Worm (Caenorhabditis elegans) whole organism, L1 larva: ENCODE data around the gene lap-1.

Experiments used
- C04F5.9 ChIP-seq: sonication (generic microtip); optimal IDR thresholded peaks from 2 replicates; lab custom pipeline; 2016; ENCODE audit warnings: missing genetic modification characterization, missing compliant biosample characterization
- C16A3.4 ChIP-seq: fragments of 150-350 bp; optimal IDR thresholded peaks from 2 replicates; lab custom pipeline; 2014; ENCODE audit warnings: missing biosample characterization, missing genetic modification characterization
- alr-1 ChIP-seq: fragments of 200-800 bp; sonication (Bioruptor generic); optimal IDR thresholded peaks from 2 replicates; lab custom pipeline; 2018; ENCODE audit warnings: borderline replicate concordance, mild to moderate bottlenecking, missing genetic modification characterization, missing compliant biosample characterization
- aly-2 ChIP-seq: fragments of 150-350 bp; optimal IDR thresholded peaks from 2 replicates; lab custom pipeline; 2014; ENCODE audit warnings: missing biosample characterization, missing genetic modification characterization
- ama-1 ChIP-seq: fragments of 150-350 bp; optimal IDR thresholded peaks from 2 replicates; lab custom pipeline; 2014
- blmp-1 ChIP-seq: fragments of 150-350 bp; optimal IDR thresholded peaks from 2 replicates; lab custom pipeline; 2014; ENCODE audit warnings: missing biosample characterization, missing genetic modification characterization
- ceh-82 ChIP-seq, 3 experiments: fragments of 150-350 bp in 1 of 3; sonication (generic microtip) in 2 of 3; optimal IDR thresholded peaks; 2 replicates each; lab custom pipeline; 2014 to 2017; ENCODE audit warnings: missing biosample characterization in 3 of 3, missing genetic modification characterization in 3 of 3
- ceh-88 ChIP-seq: fragments of 200-800 bp; sonication (Bioruptor generic); IDR thresholded peaks from 2 replicates; pipeline ENCODE4 v1.3.6; 2022; ENCODE audit warnings: missing genetic modification characterization, missing compliant biosample characterization
- dpl-1 ChIP-seq, 3 experiments: fragments of 150-350 bp in 2 of 3; sonication (generic microtip) in 1 of 3; optimal IDR thresholded peaks; 2 replicates each; lab custom pipeline; 2014 to 2017; ENCODE audit warnings: missing biosample characterization in 3 of 3, missing genetic modification characterization in 3 of 3, missing genetic modification reagents in 3 of 3
- dsc-1 ChIP-seq: sonication (generic microtip); optimal IDR thresholded peaks from 2 replicates; lab custom pipeline; 2016; ENCODE audit warnings: mild to moderate bottlenecking, missing genetic modification characterization, missing compliant biosample characterization
- efl-1 ChIP-seq, 4 experiments: fragments of 150-350 bp; optimal IDR thresholded peaks in 3 of 4; peaks in 1 of 4; 1 replicate in 1 of 4; 2 replicates in 3 of 4; lab custom pipeline; 2014; ENCODE audit warnings: missing biosample characterization in 2 of 4, missing genetic modification characterization in 2 of 4, missing genetic modification reagents in 2 of 4
- efl-3 ChIP-seq: fragments of 200-800 bp; sonication (Bioruptor generic); optimal IDR thresholded peaks from 2 replicates; lab custom pipeline; 2018; ENCODE audit warnings: mild to moderate bottlenecking, missing genetic modification characterization, missing compliant biosample characterization
- egl-27 ChIP-seq, 2 experiments: fragments of 150-350 bp in 1 of 2; sonication (generic microtip); optimal IDR thresholded peaks; 3 replicates each; lab custom pipeline; 2017 to 2018; ENCODE audit warnings: missing biosample characterization in 2 of 2, missing genetic modification characterization in 2 of 2, missing genetic modification reagents in 2 of 2
- elt-2 ChIP-seq: sonication (generic microtip); optimal IDR thresholded peaks from 2 replicates; lab custom pipeline; 2016; ENCODE audit warnings: missing genetic modification characterization, mild to moderate bottlenecking, inconsistent platforms, missing compliant biosample characterization, missing genetic modification reagents
- ets-5 ChIP-seq: fragments of 200-800 bp; sonication (Bioruptor generic); IDR thresholded peaks from 2 replicates; pipeline ENCODE4 v1.3.6; 2022; ENCODE audit warnings: missing genetic modification characterization, missing compliant biosample characterization
- fkh-4 ChIP-seq: sonication (generic microtip); optimal IDR thresholded peaks from 2 replicates; lab custom pipeline; 2016; ENCODE audit warnings: missing compliant biosample characterization, missing genetic modification characterization, borderline replicate concordance
- fkh-8 ChIP-seq: sonication (generic microtip); optimal IDR thresholded peaks from 2 replicates; lab custom pipeline; 2016; ENCODE audit warnings: mild to moderate bottlenecking, missing genetic modification characterization, missing compliant biosample characterization
- fos-1 ChIP-seq: fragments of 150-350 bp; optimal IDR thresholded peaks from 2 replicates; lab custom pipeline; 2014; ENCODE audit warnings: missing biosample characterization, missing genetic modification characterization
- grh-1 ChIP-seq: fragments of 200-800 bp; sonication (Bioruptor generic); IDR thresholded peaks from 2 replicates; pipeline ENCODE4 v1.3.6; 2022; ENCODE audit warnings: missing genetic modification reagents, missing genetic modification characterization, missing compliant biosample characterization
- irx-1 ChIP-seq: sonication (generic microtip); optimal IDR thresholded peaks from 2 replicates; lab custom pipeline; 2016; ENCODE audit warnings: missing genetic modification characterization, missing compliant biosample characterization
- isw-1 ChIP-seq: fragments of 200-800 bp; sonication (Bioruptor generic); IDR thresholded peaks from 2 replicates; pipeline ENCODE4 v1.3.6; 2022; ENCODE audit warnings: missing genetic modification characterization, missing compliant biosample characterization
- lin-15B ChIP-seq: fragments of 150-350 bp; sonication (generic microtip); optimal IDR thresholded peaks from 3 replicates; lab custom pipeline; 2014; ENCODE audit warnings: missing biosample characterization, missing genetic modification characterization
- lin-35 ChIP-seq, 2 experiments: fragments of 150-350 bp; optimal IDR thresholded peaks; 2 replicates each; lab custom pipeline; 2014; ENCODE audit warnings: missing biosample characterization in 2 of 2, missing genetic modification characterization in 2 of 2, missing genetic modification reagents in 2 of 2
- lsy-2 ChIP-seq, 2 experiments: fragments of 150-350 bp; optimal IDR thresholded peaks; 2 replicates each; lab custom pipeline; 2014; ENCODE audit warnings: missing biosample characterization in 2 of 2, missing genetic modification characterization in 2 of 2
- mdl-1 ChIP-seq, 2 experiments: fragments of 150-350 bp; optimal IDR thresholded peaks; 2 replicates each; lab custom pipeline; 2014 to 2017; ENCODE audit warnings: missing biosample characterization in 2 of 2, missing genetic modification characterization in 2 of 2, inconsistent platforms in 1 of 2
- mef-2 ChIP-seq: fragments of 150-350 bp; optimal IDR thresholded peaks from 2 replicates; lab custom pipeline; 2014; ENCODE audit warnings: missing biosample characterization, missing genetic modification characterization
- mep-1 ChIP-seq: fragments of 150-350 bp; optimal IDR thresholded peaks from 2 replicates; lab custom pipeline; 2014; ENCODE audit warnings: missing biosample characterization, missing genetic modification characterization
- nhr-11 ChIP-seq: fragments of 150-350 bp; optimal IDR thresholded peaks from 2 replicates; lab custom pipeline; 2014; ENCODE audit warnings: missing biosample characterization, missing genetic modification characterization
- nhr-19 ChIP-seq: fragments of 200-800 bp; sonication (Bioruptor generic); conservative IDR thresholded peaks from 2 replicates; pipeline ENCODE4 v1.3.6; 2022; ENCODE audit warnings: missing genetic modification characterization, missing compliant biosample characterization
- nhr-20 ChIP-seq: sonication (generic microtip); optimal IDR thresholded peaks from 2 replicates; lab custom pipeline; 2016; ENCODE audit warnings: mild to moderate bottlenecking, missing genetic modification characterization, missing compliant biosample characterization
- nhr-237 ChIP-seq: fragments of 150-350 bp; optimal IDR thresholded peaks from 2 replicates; lab custom pipeline; 2014; ENCODE audit warnings: missing biosample characterization, missing genetic modification characterization
- nhr-47 ChIP-seq: sonication (generic microtip); optimal IDR thresholded peaks from 2 replicates; lab custom pipeline; 2016; ENCODE audit warnings: mild to moderate bottlenecking, missing genetic modification characterization, moderate library complexity, missing compliant biosample characterization
- nhr-71 ChIP-seq: sonication (generic microtip); optimal IDR thresholded peaks from 2 replicates; lab custom pipeline; 2016; ENCODE audit warnings: mild to moderate bottlenecking, missing genetic modification characterization, moderate library complexity, missing compliant biosample characterization
- nhr-85 ChIP-seq: sonication (generic microtip); peaks from one replicate; lab custom pipeline; 2016; ENCODE audit warnings: missing genetic modification characterization, inconsistent platforms, missing compliant biosample characterization
- nhr-90 ChIP-seq: sonication (generic microtip); optimal IDR thresholded peaks from 2 replicates; lab custom pipeline; 2016; ENCODE audit warnings: mild to moderate bottlenecking, missing genetic modification characterization, missing compliant biosample characterization; ENCODE audit not compliant: poor library complexity
- pag-3 ChIP-seq: sonication (generic microtip); optimal IDR thresholded peaks from 2 replicates; lab custom pipeline; 2017; ENCODE audit warnings: missing genetic modification characterization, mild to moderate bottlenecking, missing compliant biosample characterization, antibody characterized with exemption, borderline replicate concordance; ENCODE audit not compliant: insufficient read depth
- pqm-1 ChIP-seq: sonication (generic microtip); optimal IDR thresholded peaks from 3 replicates; lab custom pipeline; 2017; ENCODE audit warnings: missing biosample characterization, missing genetic modification characterization
- rnt-1 ChIP-seq: sonication (generic microtip); optimal IDR thresholded peaks from 2 replicates; lab custom pipeline; 2016; ENCODE audit warnings: mild to moderate bottlenecking, missing genetic modification characterization, moderate library complexity, missing compliant biosample characterization
- snu-23 ChIP-seq: sonication (generic microtip); optimal IDR thresholded peaks from 2 replicates; lab custom pipeline; 2016; ENCODE audit warnings: missing genetic modification characterization, missing compliant biosample characterization
- swsn-7 ChIP-seq: sonication (generic microtip); optimal IDR thresholded peaks from 2 replicates; lab custom pipeline; 2016; ENCODE audit warnings: missing genetic modification characterization, missing compliant biosample characterization
- tbx-2 ChIP-seq: sonication (generic microtip); optimal IDR thresholded peaks from 2 replicates; lab custom pipeline; 2016; ENCODE audit warnings: missing genetic modification characterization, missing compliant biosample characterization
- tlp-1 ChIP-seq: fragments of 150-350 bp; optimal IDR thresholded peaks from 2 replicates; lab custom pipeline; 2014; ENCODE audit warnings: missing biosample characterization, missing genetic modification characterization
- unc-86 ChIP-seq: sonication (generic microtip); optimal IDR thresholded peaks from 2 replicates; lab custom pipeline; 2016; ENCODE audit warnings: missing genetic modification characterization, missing compliant biosample characterization
- unc-98 ChIP-seq: fragments of 200-800 bp; sonication (Bioruptor generic); IDR thresholded peaks from 2 replicates; pipeline ENCODE4 v1.3.6; 2022; ENCODE audit warnings: missing genetic modification characterization, missing compliant biosample characterization
- xbp-1 ChIP-seq: sonication (generic microtip); optimal IDR thresholded peaks from 2 replicates; lab custom pipeline; 2016; ENCODE audit warnings: missing genetic modification characterization, missing compliant biosample characterization
- ztf-11 ChIP-seq, 2 experiments: sonication (generic microtip); optimal IDR thresholded peaks; 2 replicates each; lab custom pipeline; 2016 to 2017; ENCODE audit warnings: missing genetic modification characterization in 2 of 2, missing biosample characterization in 1 of 2, missing compliant biosample characterization in 1 of 2

lap-1 gene

DNA sequence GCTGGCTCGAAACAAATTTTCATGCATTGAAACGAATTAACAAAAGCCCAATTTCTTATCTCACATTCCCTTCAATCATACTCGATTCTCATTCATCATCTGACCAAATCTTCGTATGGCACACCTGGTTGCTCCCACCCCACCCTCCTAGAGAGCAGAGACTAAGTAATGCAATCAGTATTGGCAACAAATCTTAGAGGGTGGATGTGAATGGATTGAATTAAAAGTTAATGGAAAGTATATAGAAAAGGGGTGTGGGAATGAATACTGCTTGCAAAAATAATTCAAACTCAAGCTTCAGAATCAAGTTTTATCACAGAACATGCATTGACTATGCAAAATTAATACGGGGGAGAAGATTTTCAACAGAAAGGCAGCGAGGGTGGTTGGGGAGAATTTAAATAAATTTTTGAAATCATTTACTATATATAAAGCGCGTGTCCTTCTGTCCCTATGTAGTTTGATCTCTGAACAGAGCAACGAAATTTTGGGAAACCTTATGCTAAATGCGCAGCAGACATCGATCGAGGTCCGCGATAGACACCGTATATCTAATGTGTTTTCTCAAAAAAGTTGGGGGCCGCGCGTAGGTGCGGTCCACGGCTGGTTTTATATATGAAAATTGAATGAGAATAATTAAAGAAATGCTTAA is 36.2 kb upstream of the lap-1 start:
- TF ChIP-seq unc-86 (no peak), nhr-90 (tag; lab: Kevin White, UChicago) (no peak), fos-1 (tag; lab: Kevin White, UChicago) (no peak), ceh-88 (GFP tag; lab: Robert Waterston, UW) (no peak), blmp-1 (tag; lab: Kevin White, UChicago) (no peak), alr-1 (tag; lab: Kevin White, UChicago) (no peak), fkh-8 (tag; lab: Kevin White, UChicago) (peak; percentile 9), C04F5.9 (no peak)

DNA sequence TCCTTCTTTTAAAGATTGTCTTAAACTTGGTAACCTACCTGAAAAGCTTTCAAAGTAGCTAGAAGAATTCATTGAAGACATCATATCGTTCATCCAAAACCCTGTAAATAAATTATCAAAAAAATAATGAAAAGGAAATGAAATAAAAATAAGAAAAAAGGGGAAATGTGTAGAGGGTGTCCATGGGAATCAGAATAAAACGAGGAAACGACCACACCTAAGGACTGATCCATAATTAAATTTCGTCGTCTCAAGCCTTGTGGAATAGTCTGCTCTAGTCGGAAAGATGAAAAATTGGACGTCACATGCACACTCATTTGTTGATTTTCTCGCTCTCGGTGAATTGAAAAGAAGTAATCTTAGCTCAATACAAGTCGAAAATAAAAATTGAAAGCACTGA is 33.3 kb upstream of the lap-1 start, which contains the start of gene ZK1236.9:
Gene ZK1236.9, minus strand, starts transcription at position 101 of the 400 bp plus-strand sequence.
- TF ChIP-seq C04F5.9, result no peak
- TF ChIP-seq efl-1 (optimal IDR thresholded peaks at IDR 0.05; lab: Kevin White, UChicago), result no peak
- no peak for TF ChIP-seq efl-1 (GFP tag; optimal IDR thresholded peaks at IDR 0.05 in 1 of 2; lab: Kevin White, UChicago)
- no peak for TF ChIP-seq nhr-11 (tag; lab: Kevin White, UChicago)
- no peak for TF ChIP-seq dsc-1 (tag; lab: Kevin White, UChicago)
- TF ChIP-seq swsn-7 (tag; lab: Kevin White, UChicago), result no peak
- no peak for TF ChIP-seq aly-2 (tag; lab: Kevin White, UChicago)
- no peak for TF ChIP-seq fkh-4 (tag; lab: Kevin White, UChicago)
- TF ChIP-seq nhr-20 (tag; lab: Kevin White, UChicago), result no peak
- TF ChIP-seq pag-3 (tag; lab: Kevin White, UChicago), result no peak
- TF ChIP-seq grh-1, result no peak
- no peak for TF ChIP-seq dpl-1 (GFP tag; optimal IDR thresholded peaks at IDR 0.05; lab: Kevin White, UChicago)
- no peak for TF ChIP-seq unc-98
- TF ChIP-seq nhr-85 (tag; lab: Kevin White, UChicago), result no peak
- TF ChIP-seq nhr-237 (tag; lab: Kevin White, UChicago), result no peak
- no peak for TF ChIP-seq fos-1 (tag; lab: Kevin White, UChicago)

DNA sequence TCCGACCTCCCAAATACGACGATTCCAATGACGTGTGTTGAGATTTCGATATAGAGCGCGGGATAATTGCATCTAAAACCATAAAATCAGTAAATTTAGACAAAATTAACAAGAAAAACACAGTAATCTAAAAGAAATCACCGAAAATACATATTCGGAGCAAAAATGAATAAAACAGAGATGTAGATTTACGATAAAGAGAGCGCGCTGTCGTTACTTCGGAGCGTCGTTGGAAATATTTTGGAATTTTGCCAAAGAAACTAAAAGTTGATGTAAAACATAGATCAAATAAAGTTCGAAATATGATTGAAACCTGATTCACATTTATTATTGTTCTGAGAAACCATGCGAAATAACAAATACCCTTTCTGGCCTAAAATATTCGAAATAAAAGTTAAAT is 30.4 kb upstream of the lap-1 start, which contains the start of gene ZK1236.5:
Gene ZK1236.5, minus strand, starts transcription at position 72 of the 400 bp plus-strand sequence.
- no peak for TF ChIP-seq grh-1
- peak; percentile 62 for TF ChIP-seq blmp-1 (tag; lab: Kevin White, UChicago)
- TF ChIP-seq snu-23, result peak; percentile 59
- peak; percentile 49 for TF ChIP-seq aly-2 (tag; lab: Kevin White, UChicago)
- TF ChIP-seq xbp-1 (tag; lab: Kevin White, UChicago), result peak; percentile 39
- TF ChIP-seq irx-1 (tag; lab: Kevin White, UChicago), result no peak
- peak; percentile 54 to 76 for TF ChIP-seq lsy-2 (tag; optimal IDR thresholded peaks at IDR 0.05; lab: Kevin White, UChicago)
- no peak for TF ChIP-seq ama-1 (lab: Kevin White, UChicago)
- peak; percentile 50 for TF ChIP-seq nhr-47 (tag; lab: Kevin White, UChicago)
- peak; percentile 18 for TF ChIP-seq swsn-7 (tag; lab: Kevin White, UChicago)
- TF ChIP-seq ztf-11 (tag; optimal IDR thresholded peaks at IDR 0.05; lab: Kevin White, UChicago), result no peak
- no peak for TF ChIP-seq tlp-1 (tag; lab: Kevin White, UChicago)
- 0 out of 2 replicates have a peak, but pooled peaks have one; percentile 9 for TF ChIP-seq nhr-19 (GFP tag; lab: Robert Waterston, UW)
- no peak for TF ChIP-seq mdl-1 (tag; optimal IDR thresholded peaks at IDR 0.05; lab: Kevin White, UChicago)
- no peak for TF ChIP-seq pqm-1 (tag; lab: Kevin White, UChicago)
- peak; percentile 1 for TF ChIP-seq C16A3.4 (tag; lab: Kevin White, UChicago)
- no peak for TF ChIP-seq egl-27 (tag; optimal IDR thresholded peaks at IDR 0.05; lab: Kevin White, UChicago)
- TF ChIP-seq efl-3 (GFP tag; lab: Kevin White, UChicago), result no peak
- TF ChIP-seq mef-2, result no peak
- peak; percentile 49 for TF ChIP-seq mep-1 (tag; lab: Kevin White, UChicago)
- peak; percentile 45 for TF ChIP-seq nhr-71 (tag; lab: Kevin White, UChicago)
- TF ChIP-seq lin-15B, result no peak
- peak; percentile 11 for TF ChIP-seq tbx-2
- peak; percentile 43 to 67 for TF ChIP-seq lin-35 (GFP tag; optimal IDR thresholded peaks at IDR 0.05; lab: Kevin White, UChicago)
- TF ChIP-seq isw-1 (GFP tag; lab: Robert Waterston, UW), result 0 out of 2 replicates have a peak, but pooled peaks have one; percentile 13
- TF ChIP-seq ets-5 (GFP tag; lab: Robert Waterston, UW), result no peak
- peak in 1 of 3 experiments; percentile 26 for TF ChIP-seq ceh-82 (tag; optimal IDR thresholded peaks at IDR 0.05; lab: Kevin White, UChicago)
- TF ChIP-seq efl-1 (optimal IDR thresholded peaks at IDR 0.05; lab: Kevin White, UChicago), result peak; percentile 47 to 59
- TF ChIP-seq efl-1 (GFP tag; optimal IDR thresholded peaks at IDR 0.05 in 1 of 2; lab: Kevin White, UChicago), result peak; percentile 48 to 94
- peak; percentile 39 for TF ChIP-seq nhr-85 (tag; lab: Kevin White, UChicago)
- peak; percentile 20 to 56 (median 53) for TF ChIP-seq dpl-1 (GFP tag; optimal IDR thresholded peaks at IDR 0.05; lab: Kevin White, UChicago)
- peak; percentile 28 for TF ChIP-seq fkh-8 (tag; lab: Kevin White, UChicago)
- peak; percentile 12 for TF ChIP-seq rnt-1
- TF ChIP-seq elt-2 (tag; lab: Kevin White, UChicago), result no peak
